Worm (Caenorhabditis elegans) whole organism, L4/young adult: Measurements from ENCODE around the gene C45G9.14.

ENCODE experiments used
- W03F9.2 ChIP-seq: fragments of 150-350 bp; optimal IDR thresholded peaks from 2 replicates; lab custom pipeline; 2014; ENCODE audit warnings: missing biosample characterization, missing genetic modification characterization
- dao-5 ChIP-seq: sonication (generic microtip); optimal IDR thresholded peaks from 2 replicates; lab custom pipeline; 2016; ENCODE audit warnings: missing genotype, missing genetic modification characterization, moderate library complexity, missing compliant biosample characterization
- him-1 ChIP-seq: sonication (generic microtip); optimal IDR thresholded peaks from 2 replicates; lab custom pipeline; 2016; ENCODE audit warnings: missing genotype, missing genetic modification reagents, missing genetic modification characterization, missing compliant biosample characterization

ce11 chrIII:5068675-5069233, 23.9 kb downstream of the C45G9.14 start, which contains the start of the genes C45G9.11 and C45G9.2:
- TF ChIP-seq W03F9.2 (tag; lab: Kevin White, UChicago) (peak; percentile 40), dao-5 (tag; lab: Kevin White, UChicago) (no peak), him-1 (peak; percentile 59)
